Fruit fly (Drosophila melanogaster): ENCODE measurements around the gene TfIIA-S.

DNA sequence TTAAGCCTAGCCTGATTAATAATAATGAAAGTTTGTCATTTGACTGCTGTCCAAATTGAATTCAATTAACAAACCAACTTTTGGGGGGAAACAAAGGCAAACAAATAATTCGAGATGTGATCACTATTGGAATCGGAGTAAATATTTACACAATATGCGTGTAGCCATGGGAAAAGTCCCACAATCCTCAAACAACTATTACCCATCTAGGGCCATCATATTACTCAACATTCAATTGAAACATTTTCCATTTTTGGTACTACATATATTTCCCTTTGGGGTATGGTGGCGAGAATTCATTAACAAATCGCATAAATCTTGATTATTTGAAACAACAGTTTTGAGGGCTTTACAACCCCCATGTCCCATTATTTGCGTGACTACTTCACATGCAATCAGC lies 23.7 kb downstream of the TfIIA-S start:
- TF ChIP-seq CG8478 (optimal IDR thresholded peaks at IDR 0.05) (no peak), CTCF (optimal IDR thresholded peaks at IDR 0.05) (no peak)

Measured in S2 (cell line).